Worm (Caenorhabditis elegans) whole organism, L1 larva: ENCODE results near the gene flh-1.
"Not testable (repeated sequence)": the region's sequence is repeated elsewhere in the genome, so short reads cannot be mapped to it uniquely, and the experiment has no call there.

Source experiments
- C04F5.9 ChIP-seq: sonication (generic microtip); optimal IDR thresholded peaks from 2 replicates; lab custom pipeline; 2016; ENCODE audit warnings: missing genetic modification characterization, missing compliant biosample characterization
- Y116A8C.19 ChIP-seq: sonication (generic microtip); optimal IDR thresholded peaks from 2 replicates; lab custom pipeline; 2016; ENCODE audit warnings: missing compliant biosample characterization, missing genetic modification characterization, borderline replicate concordance
- aha-1 ChIP-seq: fragments of 150-350 bp; optimal IDR thresholded peaks from 2 replicates; lab custom pipeline; 2014; ENCODE audit warnings: missing biosample characterization, missing genetic modification characterization
- aly-2 ChIP-seq: fragments of 150-350 bp; optimal IDR thresholded peaks from 2 replicates; lab custom pipeline; 2014; ENCODE audit warnings: missing biosample characterization, missing genetic modification characterization
- blmp-1 ChIP-seq: fragments of 150-350 bp; optimal IDR thresholded peaks from 2 replicates; lab custom pipeline; 2014; ENCODE audit warnings: missing biosample characterization, missing genetic modification characterization
- ceh-82 ChIP-seq, 3 experiments: fragments of 150-350 bp in 1 of 3; sonication (generic microtip) in 2 of 3; optimal IDR thresholded peaks; 2 replicates each; lab custom pipeline; 2014 to 2017; ENCODE audit warnings: missing biosample characterization in 3 of 3, missing genetic modification characterization in 3 of 3
- ceh-88 ChIP-seq: fragments of 200-800 bp; sonication (Bioruptor generic); IDR thresholded peaks from 2 replicates; pipeline ENCODE4 v1.3.6; 2022; ENCODE audit warnings: missing genetic modification characterization, missing compliant biosample characterization
- ceh-90 ChIP-seq: sonication (generic microtip); optimal IDR thresholded peaks from 2 replicates; lab custom pipeline; 2016; ENCODE audit warnings: missing genetic modification characterization, missing compliant biosample characterization
- dpl-1 ChIP-seq, 3 experiments: fragments of 150-350 bp in 2 of 3; sonication (generic microtip) in 1 of 3; optimal IDR thresholded peaks; 2 replicates each; lab custom pipeline; 2014 to 2017; ENCODE audit warnings: missing biosample characterization in 3 of 3, missing genetic modification characterization in 3 of 3, missing genetic modification reagents in 3 of 3
- efl-1 ChIP-seq, 4 experiments: fragments of 150-350 bp; optimal IDR thresholded peaks in 3 of 4; peaks in 1 of 4; 1 replicate in 1 of 4; 2 replicates in 3 of 4; lab custom pipeline; 2014; ENCODE audit warnings: missing biosample characterization in 2 of 4, missing genetic modification characterization in 2 of 4, missing genetic modification reagents in 2 of 4
- efl-3 ChIP-seq: fragments of 200-800 bp; sonication (Bioruptor generic); optimal IDR thresholded peaks from 2 replicates; lab custom pipeline; 2018; ENCODE audit warnings: mild to moderate bottlenecking, missing genetic modification characterization, missing compliant biosample characterization
- elt-3 ChIP-seq, 6 experiments: fragments of 150-350 bp in 1 of 6; sonication (generic microtip); optimal IDR thresholded peaks; 2 replicates each; lab custom pipeline; 2017 to 2018; ENCODE audit warnings: missing biosample characterization in 6 of 6, missing genetic modification characterization in 6 of 6, inconsistent platforms in 1 of 6
- fkh-10 ChIP-seq: sonication (generic microtip); optimal IDR thresholded peaks from 2 replicates; lab custom pipeline; 2017; ENCODE audit warnings: missing biosample characterization, missing genetic modification reagents, missing genetic modification characterization
- fkh-8 ChIP-seq: sonication (generic microtip); optimal IDR thresholded peaks from 2 replicates; lab custom pipeline; 2016; ENCODE audit warnings: mild to moderate bottlenecking, missing genetic modification characterization, missing compliant biosample characterization
- fos-1 ChIP-seq: fragments of 150-350 bp; optimal IDR thresholded peaks from 2 replicates; lab custom pipeline; 2014; ENCODE audit warnings: missing biosample characterization, missing genetic modification characterization
- grh-1 ChIP-seq: fragments of 200-800 bp; sonication (Bioruptor generic); IDR thresholded peaks from 2 replicates; pipeline ENCODE4 v1.3.6; 2022; ENCODE audit warnings: missing genetic modification reagents, missing genetic modification characterization, missing compliant biosample characterization
- hlh-4 ChIP-seq: sonication (generic microtip); optimal IDR thresholded peaks from 2 replicates; lab custom pipeline; 2016; ENCODE audit warnings: mild to moderate bottlenecking, missing genetic modification characterization, missing compliant biosample characterization
- isw-1 ChIP-seq: fragments of 200-800 bp; sonication (Bioruptor generic); IDR thresholded peaks from 2 replicates; pipeline ENCODE4 v1.3.6; 2022; ENCODE audit warnings: missing genetic modification characterization, missing compliant biosample characterization
- jun-1 ChIP-seq: fragments of 150-350 bp; optimal IDR thresholded peaks from 2 replicates; lab custom pipeline; 2014; ENCODE audit warnings: missing biosample characterization, missing genetic modification reagents, missing genetic modification characterization
- lin-14 ChIP-seq: fragments of 200-800 bp; sonication (Bioruptor generic); optimal IDR thresholded peaks from 2 replicates; lab custom pipeline; 2018; ENCODE audit warnings: mild to moderate bottlenecking, missing genetic modification characterization, moderate library complexity, missing compliant biosample characterization
- lin-15B ChIP-seq: fragments of 150-350 bp; sonication (generic microtip); optimal IDR thresholded peaks from 3 replicates; lab custom pipeline; 2014; ENCODE audit warnings: missing biosample characterization, missing genetic modification characterization
- lin-39 ChIP-seq: fragments of 150-350 bp; optimal IDR thresholded peaks from 2 replicates; lab custom pipeline; 2014; ENCODE audit warnings: missing biosample characterization, missing genetic modification reagents, missing genetic modification characterization
- lir-3 ChIP-seq: sonication (generic microtip); optimal IDR thresholded peaks from 2 replicates; lab custom pipeline; 2016; ENCODE audit warnings: mild to moderate bottlenecking, missing genetic modification characterization, moderate library complexity, missing compliant biosample characterization; ENCODE audit not compliant: poor library complexity
- mep-1 ChIP-seq: fragments of 150-350 bp; optimal IDR thresholded peaks from 2 replicates; lab custom pipeline; 2014; ENCODE audit warnings: missing biosample characterization, missing genetic modification characterization
- nhr-19 ChIP-seq: fragments of 200-800 bp; sonication (Bioruptor generic); conservative IDR thresholded peaks from 2 replicates; pipeline ENCODE4 v1.3.6; 2022; ENCODE audit warnings: missing genetic modification characterization, missing compliant biosample characterization
- nhr-47 ChIP-seq: sonication (generic microtip); optimal IDR thresholded peaks from 2 replicates; lab custom pipeline; 2016; ENCODE audit warnings: mild to moderate bottlenecking, missing genetic modification characterization, moderate library complexity, missing compliant biosample characterization
- nhr-71 ChIP-seq: sonication (generic microtip); optimal IDR thresholded peaks from 2 replicates; lab custom pipeline; 2016; ENCODE audit warnings: mild to moderate bottlenecking, missing genetic modification characterization, moderate library complexity, missing compliant biosample characterization
- nhr-76 ChIP-seq: sonication (generic microtip); optimal IDR thresholded peaks from 2 replicates; lab custom pipeline; 2017; ENCODE audit warnings: missing biosample characterization, missing genetic modification characterization
- nhr-77 ChIP-seq: fragments of 150-350 bp; optimal IDR thresholded peaks from 2 replicates; lab custom pipeline; 2014; ENCODE audit warnings: missing biosample characterization, missing genetic modification characterization
- nhr-84 ChIP-seq: sonication (generic microtip); optimal IDR thresholded peaks from 2 replicates; lab custom pipeline; 2017; ENCODE audit warnings: missing biosample characterization, missing genetic modification characterization
- nhr-90 ChIP-seq: sonication (generic microtip); optimal IDR thresholded peaks from 2 replicates; lab custom pipeline; 2016; ENCODE audit warnings: mild to moderate bottlenecking, missing genetic modification characterization, missing compliant biosample characterization; ENCODE audit not compliant: poor library complexity
- sox-4 ChIP-seq: sonication (generic microtip); optimal IDR thresholded peaks from 2 replicates; lab custom pipeline; 2016; ENCODE audit warnings: missing genetic modification characterization, missing compliant biosample characterization
- swsn-7 ChIP-seq: sonication (generic microtip); optimal IDR thresholded peaks from 2 replicates; lab custom pipeline; 2016; ENCODE audit warnings: missing genetic modification characterization, missing compliant biosample characterization
- unc-98 ChIP-seq: fragments of 200-800 bp; sonication (Bioruptor generic); IDR thresholded peaks from 2 replicates; pipeline ENCODE4 v1.3.6; 2022; ENCODE audit warnings: missing genetic modification characterization, missing compliant biosample characterization
- zag-1 ChIP-seq: fragments of 150-350 bp; optimal IDR thresholded peaks from 2 replicates; lab custom pipeline; 2014; ENCODE audit warnings: missing biosample characterization, missing genetic modification characterization
- ztf-11 ChIP-seq, 2 experiments: sonication (generic microtip); optimal IDR thresholded peaks; 2 replicates each; lab custom pipeline; 2016 to 2017; ENCODE audit warnings: missing genetic modification characterization in 2 of 2, missing biosample characterization in 1 of 2, missing compliant biosample characterization in 1 of 2

Gene flh-1

ce11 chrIV:9286305-9286704 lies 22.2 kb upstream of the flh-1 start, which contains the start of gene nhr-267:
nhr-267 (minus strand) TSS chrIV:9286405.
- TF ChIP-seq efl-3 (GFP tag; lab: Kevin White, UChicago); lin-14 (GFP tag; lab: Kevin White, UChicago); lir-3 (tag; lab: Kevin White, UChicago): not testable (repeated sequence)

- TF ChIP-seq C04F5.9 (tag; lab: Kevin White, UChicago) (no peak), nhr-19 (GFP tag; lab: Robert Waterston, UW) (no peak), lin-15B (tag; lab: Kevin White, UChicago) (no peak), fos-1 (no peak), unc-98 (GFP tag; lab: Robert Waterston, UW) (no peak), jun-1 (tag; lab: Kevin White, UChicago) (no peak), nhr-47 (tag; lab: Kevin White, UChicago) (no peak), nhr-84 (tag; lab: Kevin White, UChicago) (no peak)
- TF ChIP-seq, all 84 proteins: peak for 0
Measured at ce11 chrIV:9274008-9274529, 10.0 kb upstream of the flh-1 start, which contains the start of gene nmy-3. nmy-3 (plus strand) TSS chrIV:9274479.

- TF ChIP-seq lin-15B (tag; lab: Kevin White, UChicago) (no peak), nhr-77 (tag; lab: Kevin White, UChicago) (no peak), Y116A8C.19 (no peak), nhr-71 (tag; lab: Kevin White, UChicago) (no peak), fkh-8 (tag; lab: Kevin White, UChicago) (no peak), elt-3 (tag; optimal IDR thresholded peaks at IDR 0.05; lab: Kevin White, UChicago) (no peak), dpl-1 (GFP tag; optimal IDR thresholded peaks at IDR 0.05; lab: Kevin White, UChicago) (no peak), ztf-11 (tag; optimal IDR thresholded peaks at IDR 0.05; lab: Kevin White, UChicago) (no peak), hlh-4 (tag; lab: Kevin White, UChicago) (no peak)
Measured at ce11 chrIV:9269796-9270195, 5.7 kb upstream of the flh-1 start, which contains the start of gene flh-3. flh-3 (plus strand) TSS chrIV:9270096.

ce11 chrIV:9268916-9269315 lies 4.8 kb upstream of the flh-1 start:
- TF ChIP-seq nhr-76 (tag; lab: Kevin White, UChicago) (no peak), efl-1 (optimal IDR thresholded peaks at IDR 0.05; lab: Kevin White, UChicago) (no peak), efl-1 (GFP tag; optimal IDR thresholded peaks at IDR 0.05 in 1 of 2; lab: Kevin White, UChicago) (peak in 1 of 2 experiments; percentile 11), ztf-11 (tag; optimal IDR thresholded peaks at IDR 0.05; lab: Kevin White, UChicago) (peak in 1 of 2 experiments; percentile 28), fkh-8 (tag; lab: Kevin White, UChicago) (no peak)

ce11 chrIV:9267581-9267980 lies 3.5 kb upstream of the flh-1 start:
- TF ChIP-seq blmp-1 (peak; percentile 56), aha-1 (no peak)

ce11 chrIV:9266464-9266863 lies 2.4 kb upstream of the flh-1 start, which contains the start of gene Y11D7A.19:
Y11D7A.19 (minus strand) TSS chrIV:9266564.
- no peak for TF ChIP-seq ceh-90 (tag; lab: Kevin White, UChicago)
- no peak for TF ChIP-seq fkh-10
- TF ChIP-seq lin-39: no peak
- TF ChIP-seq mep-1 (tag; lab: Kevin White, UChicago): no peak
- no peak for TF ChIP-seq unc-98 (GFP tag; lab: Robert Waterston, UW)
- no peak for TF ChIP-seq grh-1 (GFP tag; lab: Robert Waterston, UW)
- no peak for TF ChIP-seq isw-1 (GFP tag; lab: Robert Waterston, UW)
- TF ChIP-seq aly-2: no peak
- no peak for TF ChIP-seq lin-15B (tag; lab: Kevin White, UChicago)
- no peak for TF ChIP-seq nhr-71 (tag; lab: Kevin White, UChicago)
- TF ChIP-seq ceh-88 (GFP tag; lab: Robert Waterston, UW): no peak
- TF ChIP-seq zag-1 (tag; lab: Kevin White, UChicago): no peak
- no peak for TF ChIP-seq ceh-82 (tag; optimal IDR thresholded peaks at IDR 0.05; lab: Kevin White, UChicago)
- no peak for TF ChIP-seq elt-3 (tag; optimal IDR thresholded peaks at IDR 0.05; lab: Kevin White, UChicago)
- no peak for TF ChIP-seq swsn-7 (tag; lab: Kevin White, UChicago)
- no peak for TF ChIP-seq nhr-90 (tag; lab: Kevin White, UChicago)
- TF ChIP-seq hlh-4 (tag; lab: Kevin White, UChicago): no peak
- no peak for TF ChIP-seq sox-4 (tag; lab: Kevin White, UChicago)
